Worm (Caenorhabditis elegans) whole organism, young adult: Measurements from ENCODE around the gene algn-1.

Source experiments
- lin-40 ChIP-seq: sonication (generic microtip); optimal IDR thresholded peaks from 2 replicates; lab custom pipeline; 2016; ENCODE audit warnings: missing genetic modification characterization, mild to moderate bottlenecking, missing compliant biosample characterization, missing genotype, missing genetic modification reagents
- lin-54 ChIP-seq: fragments of 200-800 bp; sonication (Bioruptor generic); optimal IDR thresholded peaks from 2 replicates; lab custom pipeline; 2018; ENCODE audit warnings: mild to moderate bottlenecking, missing genetic modification characterization, missing compliant biosample characterization
- sptf-2 ChIP-seq: fragments of 200-800 bp; sonication (Bioruptor generic); optimal IDR thresholded peaks from 2 replicates; lab custom pipeline; 2018; ENCODE audit warnings: mild to moderate bottlenecking, missing genetic modification characterization, missing compliant biosample characterization
- unc-130 ChIP-seq: sonication (generic microtip); optimal IDR thresholded peaks from 2 replicates; lab custom pipeline; 2016; ENCODE audit warnings: missing genetic modification reagents, missing genetic modification characterization, missing compliant biosample characterization
- unc-62 ChIP-seq: fragments of 150-350 bp; optimal IDR thresholded peaks from 2 replicates; lab custom pipeline; 2014; ENCODE audit warnings: missing biosample characterization, missing genetic modification reagents, missing genetic modification characterization

- TF ChIP-seq lin-54 (GFP tag; lab: Kevin White, UChicago) = no peak
- TF ChIP-seq lin-40 (tag; lab: Kevin White, UChicago) = no peak
- TF ChIP-seq sptf-2 (GFP tag; lab: Kevin White, UChicago) = no peak
- TF ChIP-seq unc-130 (GFP tag; lab: Kevin White, UChicago) = no peak
- no peak for TF ChIP-seq unc-62
Observed at ce11 chrIII:6432939-6433338, 27.0 kb upstream of the algn-1 start, which contains the start of gene vps-16.
